Fruit fly (Drosophila melanogaster): ENCODE data around the gene CG13305.

CG13305 gene

dm6 chr3L:8657429-8657754 is 10.8 kb upstream of the CG13305 start (continued):
- TF ChIP-seq sd (tag; optimal IDR thresholded peaks at IDR 0.05) (no peak), CG4730 (GFP tag; IDR thresholded peaks at IDR 0.05) (no peak), az2 (GFP tag; optimal IDR thresholded peaks at IDR 0.05) (no peak), row (GFP tag; IDR thresholded peaks at IDR 0.05) (peak; percentile 40; the same call in 2 of the 3 replicates), ind (GFP tag; optimal IDR thresholded peaks at IDR 0.05) (peak; percentile 2), CG13624 (GFP tag; optimal IDR thresholded peaks at IDR 0.05) (no peak), ash1 (GFP tag; optimal IDR thresholded peaks at IDR 0.05) (no peak), Camta (GFP tag; optimal IDR thresholded peaks at IDR 0.05) (peak; percentile 13), Doc2 (GFP tag; IDR thresholded peaks at IDR 0.05) (no peak), slbo (GFP tag; IDR thresholded peaks at IDR 0.05) (0 out of 2 replicates have a peak, but pooled peaks have one; percentile 20), CG7839 (tag; optimal IDR thresholded peaks at IDR 0.05) (peak; percentile 22), CG4404 (GFP tag; IDR thresholded peaks at IDR 0.05) (peak; percentile 31; the same call in 1 of the 2 replicates), CG31224 (GFP tag; IDR thresholded peaks at IDR 0.05) (no peak), Med (GFP tag) (peak; percentile 88), CG17361 (GFP tag; IDR thresholded peaks at IDR 0.05) (no peak), Drgx (GFP tag; IDR thresholded peaks at IDR 0.05) (peak; percentile 78), CG34224 (GFP tag; IDR thresholded peaks at IDR 0.05; ENCODE audit: partially characterized antibody) (no peak), Ptx1 (GFP tag; IDR thresholded peaks at IDR 0.05) (0 out of 2 replicates have a peak, but pooled peaks have one; percentile 28), CG3281 (GFP tag; optimal IDR thresholded peaks at IDR 0.05) (peak; percentile 1), CG2712 (tag; optimal IDR thresholded peaks at IDR 0.05) (peak; percentile 23), CG9817 (tag; optimal IDR thresholded peaks at IDR 0.05) (no peak), crol (GFP tag; IDR thresholded peaks at IDR 0.05) (no peak), vvl (GFP tag; IDR thresholded peaks at IDR 0.05) (peak; percentile 22; the same call in 1 of the 2 replicates), GATAe (GFP tag; conservative IDR thresholded peaks at IDR 0.05) (no peak), nom (GFP tag; optimal IDR thresholded peaks at IDR 0.05) (peak; percentile 52), zen (tag; optimal IDR thresholded peaks at IDR 0.05) (peak; percentile 6), al (GFP tag; IDR thresholded peaks at IDR 0.05) (0 out of 2 replicates have a peak, but pooled peaks have one; percentile 23), mld (GFP tag; IDR thresholded peaks at IDR 0.05; ENCODE audit: partially characterized antibody) (no peak), disco-r (GFP tag; optimal IDR thresholded peaks at IDR 0.05) (no peak), gsb (GFP tag; IDR thresholded peaks at IDR 0.05) (peak; percentile 2; the same call in 1 of the 2 replicates), sima (GFP tag; optimal IDR thresholded peaks at IDR 0.05) (no peak), Taf1 (GFP tag; IDR thresholded peaks at IDR 0.05) (no peak)

- no peak for TF ChIP-seq Hmr (GFP tag; optimal IDR thresholded peaks at IDR 0.05)
- TF ChIP-seq bab2 (GFP tag; optimal IDR thresholded peaks at IDR 0.05), result no peak
- TF ChIP-seq CG18619 (GFP tag; optimal IDR thresholded peaks at IDR 0.05), result no peak
- no peak for TF ChIP-seq sens (GFP tag)
- TF ChIP-seq gsb (GFP tag; IDR thresholded peaks at IDR 0.05), result peak; percentile 6; the same call in 1 of the 2 replicates
- peak; percentile 65 for TF ChIP-seq nom (GFP tag; optimal IDR thresholded peaks at IDR 0.05)
- TF ChIP-seq dysf (GFP tag; IDR thresholded peaks at IDR 0.05), result no peak
- TF ChIP-seq hkb (optimal IDR thresholded peaks at IDR 0.05), result no peak
- no peak for TF ChIP-seq hkb (GFP tag; IDR thresholded peaks at IDR 0.05)
- no peak for TF ChIP-seq CG9932 (GFP tag; IDR thresholded peaks at IDR 0.05)
- TF ChIP-seq corto (GFP tag; optimal IDR thresholded peaks at IDR 0.05), result peak; percentile 1
- TF ChIP-seq BtbVII (GFP tag; optimal IDR thresholded peaks at IDR 0.05), result no peak
- no peak for TF ChIP-seq CG12769 (tag; optimal IDR thresholded peaks at IDR 0.05)
- peak; percentile 73 for TF ChIP-seq lbe (GFP tag; optimal IDR thresholded peaks at IDR 0.05)
- no peak for TF ChIP-seq tgo (GFP tag; IDR thresholded peaks at IDR 0.05)
Measured at dm6 chr3L:8656725-8657428, 10.3 kb upstream of the CG13305 start.
